Fruit fly (Drosophila melanogaster) whole organism, embryonic: Measurements from ENCODE around the gene CG34462.

Experiments
- Ada2b ChIP-seq: fragments of 200-800 bp; sonication (Bioruptor generic); IDR thresholded peaks from 2 replicates; pipeline ENCODE4 v1.3.6; 2022; ENCODE audit warnings: missing biosample characterization, missing genetic modification characterization
- Asciz ChIP-seq: fragments of 200-800 bp; sonication (Bioruptor generic); optimal IDR thresholded peaks from 2 replicates; lab custom pipeline; 2017; ENCODE audit warnings: missing biosample characterization, mild to moderate bottlenecking, missing genetic modification characterization, missing genetic modification reagents
- Bgb ChIP-seq: fragments of 200-800 bp; sonication (Bioruptor generic); IDR thresholded peaks from 2 replicates; pipeline ENCODE4 v1.3.6; 2022; ENCODE audit warnings: missing biosample characterization, missing genetic modification characterization; ENCODE audit not compliant: partially characterized antibody
- CG11093 ChIP-seq: fragments of 200-800 bp; sonication (Bioruptor generic); IDR thresholded peaks from 3 replicates; pipeline ENCODE4 v1.3.6; 2022; ENCODE audit warnings: missing biosample characterization, missing genetic modification characterization
- CG11398 ChIP-seq: fragments of 200-800 bp; sonication (Bioruptor generic); optimal IDR thresholded peaks from 2 replicates; lab custom pipeline; 2016; ENCODE audit warnings: missing biosample characterization, missing genetic modification characterization
- CG11456 ChIP-seq: fragments of 200-800 bp; sonication (Bioruptor generic); IDR thresholded peaks from 3 replicates; pipeline ENCODE4 v1.3.6; 2022; ENCODE audit warnings: missing biosample characterization, missing genetic modification characterization
- CG11695 ChIP-seq: fragments of 200-800 bp; sonication (Bioruptor generic); IDR thresholded peaks from 3 replicates; pipeline ENCODE4 v1.3.6; 2022; ENCODE audit warnings: missing biosample characterization, missing genetic modification characterization
- CG12659 ChIP-seq: fragments of 200-800 bp; sonication (Bioruptor generic); optimal IDR thresholded peaks from 3 replicates; lab custom pipeline; 2017; ENCODE audit warnings: mild to moderate bottlenecking, missing biosample characterization, missing genetic modification reagents, missing genetic modification characterization
- CG13296 ChIP-seq: fragments of 200-800 bp; sonication (Bioruptor generic); optimal IDR thresholded peaks from 3 replicates; lab custom pipeline; 2018; ENCODE audit warnings: missing biosample characterization, mild to moderate bottlenecking, missing genetic modification characterization
- CG1529 ChIP-seq: fragments of 200-800 bp; sonication (Bioruptor generic); optimal IDR thresholded peaks from 3 replicates; lab custom pipeline; 2018; ENCODE audit warnings: missing biosample characterization, missing genetic modification characterization
- CG15514 ChIP-seq: fragments of 200-800 bp; sonication (Bioruptor generic); optimal IDR thresholded peaks from 3 replicates; lab custom pipeline; 2017; ENCODE audit warnings: missing biosample characterization, missing genetic modification characterization, mild to moderate bottlenecking, moderate library complexity, missing genetic modification reagents
- CG15601 ChIP-seq: fragments of 200-800 bp; sonication (Bioruptor generic); optimal IDR thresholded peaks from 3 replicates; lab custom pipeline; 2019; ENCODE audit warnings: missing biosample characterization, mild to moderate bottlenecking, missing genetic modification characterization, moderate library complexity
- CG1603 ChIP-seq: fragments of 200-800 bp; sonication (Bioruptor generic); optimal IDR thresholded peaks from 2 replicates; lab custom pipeline; 2019; ENCODE audit warnings: missing biosample characterization, mild to moderate bottlenecking, missing genetic modification characterization, moderate library complexity
- CG31388 ChIP-seq: fragments of 200-800 bp; sonication (Bioruptor generic); optimal IDR thresholded peaks from 2 replicates; lab custom pipeline; 2016; ENCODE audit warnings: missing biosample characterization, missing genetic modification characterization
- CG33213 ChIP-seq: fragments of 200-800 bp; sonication (Bioruptor generic); optimal IDR thresholded peaks from 3 replicates; lab custom pipeline; 2016; ENCODE audit warnings: missing biosample characterization, missing genetic modification characterization
- CG33557 ChIP-seq: fragments of 200-800 bp; sonication (Bioruptor generic); optimal IDR thresholded peaks from 2 replicates; lab custom pipeline; 2019; ENCODE audit warnings: missing biosample characterization, mild to moderate bottlenecking, missing genetic modification characterization, moderate library complexity
- CG34224 ChIP-seq: fragments of 200-800 bp; sonication (Bioruptor generic); IDR thresholded peaks from 3 replicates; pipeline ENCODE4 v1.3.6; 2022; ENCODE audit warnings: missing biosample characterization, missing genetic modification characterization; ENCODE audit not compliant: partially characterized antibody
- CG43689 ChIP-seq: fragments of 200-800 bp; sonication (Bioruptor generic); IDR thresholded peaks from 2 replicates; pipeline ENCODE4 v1.3.6; 2022; ENCODE audit warnings: missing biosample characterization, missing genetic modification characterization
- CG6272 ChIP-seq: fragments of 200-800 bp; sonication (Bioruptor generic); IDR thresholded peaks from 2 replicates; pipeline ENCODE4 v1.3.6; 2022; ENCODE audit warnings: missing biosample characterization, missing genetic modification characterization
- CG6791 ChIP-seq: fragments of 200-800 bp; sonication (Bioruptor generic); IDR thresholded peaks from 3 replicates; pipeline ENCODE4 v1.3.6; 2022; ENCODE audit warnings: missing biosample characterization, missing genetic modification characterization; ENCODE audit not compliant: partially characterized antibody
- CG7271 ChIP-seq: fragments of 200-800 bp; sonication (Bioruptor generic); optimal IDR thresholded peaks from 2 replicates; lab custom pipeline; 2018; ENCODE audit warnings: missing biosample characterization, mild to moderate bottlenecking, missing genetic modification characterization, moderate library complexity
- CG7987 ChIP-seq: fragments of 200-800 bp; sonication (Bioruptor generic); optimal IDR thresholded peaks from 2 replicates; lab custom pipeline; 2018; ENCODE audit warnings: missing biosample characterization, mild to moderate bottlenecking, missing genetic modification characterization, moderate library complexity
- CG8290 ChIP-seq, 3 experiments: fragments of 200-800 bp; sonication (Bioruptor generic); optimal IDR thresholded peaks; 2 replicates each; lab custom pipeline; 2016 to 2019; ENCODE audit warnings: missing biosample characterization in 3 of 3, missing genetic modification characterization in 3 of 3, mild to moderate bottlenecking in 2 of 3, moderate library complexity in 1 of 3
- CG8478 ChIP-seq: fragments of >200 bp; optimal IDR thresholded peaks from 2 replicates; lab custom pipeline; 2018
- CG9932 ChIP-seq: fragments of 200-800 bp; sonication (Bioruptor generic); IDR thresholded peaks from 2 replicates; pipeline ENCODE4 v1.3.6; 2022; ENCODE audit warnings: missing biosample characterization, missing genetic modification characterization
- Doc3 ChIP-seq: fragments of 200-800 bp; sonication (Bioruptor generic); IDR thresholded peaks from 3 replicates; pipeline ENCODE4 v1.3.6; 2022; ENCODE audit warnings: missing biosample characterization, missing genetic modification characterization; ENCODE audit not compliant: partially characterized antibody
- E2f1 ChIP-seq: fragments of 200-800 bp; sonication (Bioruptor generic); IDR thresholded peaks from 2 replicates; pipeline ENCODE4 v1.3.6; 2022; ENCODE audit warnings: missing biosample characterization, missing genetic modification characterization
- HLH4C ChIP-seq: fragments of 200-800 bp; sonication (Bioruptor generic); IDR thresholded peaks from 3 replicates; pipeline ENCODE4 v1.3.6; 2022; ENCODE audit warnings: missing biosample characterization, missing genetic modification characterization; ENCODE audit not compliant: partially characterized antibody
- HLHmδ ChIP-seq: fragments of 200-800 bp; sonication (Bioruptor generic); optimal IDR thresholded peaks from 2 replicates; lab custom pipeline; 2018; ENCODE audit warnings: missing biosample characterization, mild to moderate bottlenecking, missing genetic modification characterization, moderate library complexity
- MBD-R2 ChIP-seq: fragments of 200-800 bp; sonication (Bioruptor generic); IDR thresholded peaks from 2 replicates; pipeline ENCODE4 v1.3.6; 2022; ENCODE audit warnings: missing biosample characterization, missing genetic modification characterization
- Myb ChIP-seq: fragments of 200-800 bp; sonication (Bioruptor generic); optimal IDR thresholded peaks from 2 replicates; lab custom pipeline; 2016; ENCODE audit warnings: missing biosample characterization, missing genetic modification characterization
- Rx ChIP-seq: fragments of 200-800 bp; sonication (Bioruptor generic); IDR thresholded peaks from 2 replicates; pipeline ENCODE4 v1.3.6; 2022; ENCODE audit warnings: missing biosample characterization, missing genetic modification characterization
- YL-1 ChIP-seq: fragments of 200-800 bp; sonication (Bioruptor generic); optimal IDR thresholded peaks from 3 replicates; lab custom pipeline; 2017; ENCODE audit warnings: missing biosample characterization, mild to moderate bottlenecking, missing genetic modification characterization
- abd-A ChIP-seq: fragments of 200-800 bp; sonication (Bioruptor generic); optimal IDR thresholded peaks from 3 replicates; lab custom pipeline; 2019; ENCODE audit warnings: missing biosample characterization, mild to moderate bottlenecking, missing genetic modification characterization, moderate library complexity
- br ChIP-seq: fragments of >200 bp; optimal IDR thresholded peaks from 2 replicates; lab custom pipeline; 2017
- cad ChIP-seq: fragments of >200 bp; optimal IDR thresholded peaks from 2 replicates; lab custom pipeline; 2017; ENCODE audit warnings: missing biosample characterization, missing genetic modification characterization
- cato ChIP-seq: fragments of 200-800 bp; sonication (Bioruptor generic); optimal IDR thresholded peaks from 2 replicates; lab custom pipeline; 2016; ENCODE audit warnings: missing biosample characterization, missing genetic modification characterization, borderline replicate concordance
- dmrt99B ChIP-seq: fragments of 200-800 bp; sonication (Bioruptor generic); optimal IDR thresholded peaks from 2 replicates; lab custom pipeline; 2018; ENCODE audit warnings: missing biosample characterization, mild to moderate bottlenecking, missing genetic modification characterization, moderate library complexity
- gfzf ChIP-seq: fragments of 200-800 bp; sonication (Bioruptor generic); optimal IDR thresholded peaks from 2 replicates; lab custom pipeline; 2016; ENCODE audit warnings: missing biosample characterization, mild to moderate bottlenecking, missing genetic modification characterization, moderate library complexity
- kay ChIP-seq: fragments of 200-800 bp; sonication (Bioruptor generic); optimal IDR thresholded peaks from 2 replicates; lab custom pipeline; 2016; ENCODE audit warnings: missing biosample characterization, missing genetic modification characterization
- lab ChIP-seq: fragments of 200-800 bp; sonication (Bioruptor generic); optimal IDR thresholded peaks from 3 replicates; lab custom pipeline; 2017; ENCODE audit warnings: missing biosample characterization, missing genetic modification characterization, mild to moderate bottlenecking, moderate library complexity, missing genetic modification reagents
- lbe ChIP-seq: fragments of 200-800 bp; sonication (Bioruptor generic); optimal IDR thresholded peaks from 2 replicates; lab custom pipeline; 2016; ENCODE audit warnings: missing biosample characterization, mild to moderate bottlenecking, missing genetic modification characterization
- mld ChIP-seq: fragments of 200-800 bp; sonication (Bioruptor generic); IDR thresholded peaks from 3 replicates; pipeline ENCODE4 v1.3.6; 2022; ENCODE audit warnings: missing biosample characterization, missing genetic modification characterization; ENCODE audit not compliant: partially characterized antibody
- ro ChIP-seq: fragments of 200-800 bp; sonication (Bioruptor generic); IDR thresholded peaks from 2 replicates; pipeline ENCODE4 v1.3.6; 2022; ENCODE audit warnings: missing biosample characterization, missing genetic modification characterization
- sens ChIP-seq: fragments of 200-800 bp; sonication (Bioruptor generic); peaks from one replicate; lab custom pipeline; 2016; ENCODE audit warnings: missing biosample characterization, missing genetic modification characterization
- sna ChIP-seq: fragments of 200-800 bp; sonication (Bioruptor generic); IDR thresholded peaks from 2 replicates; pipeline ENCODE4 v1.3.6; 2022; ENCODE audit warnings: missing biosample characterization, missing genetic modification characterization; ENCODE audit not compliant: partially characterized antibody
- sqz ChIP-seq: fragments of 200-800 bp; sonication (Bioruptor generic); optimal IDR thresholded peaks from 3 replicates; lab custom pipeline; 2018; ENCODE audit warnings: missing biosample characterization, mild to moderate bottlenecking, missing genetic modification characterization
- tap ChIP-seq: fragments of 200-800 bp; optimal IDR thresholded peaks from 3 replicates; lab custom pipeline; 2019; ENCODE audit warnings: missing biosample characterization, mild to moderate bottlenecking, missing genetic modification characterization, moderate library complexity
- tin ChIP-seq: fragments of 200-800 bp; sonication (Bioruptor generic); optimal IDR thresholded peaks from 3 replicates; lab custom pipeline; 2016; ENCODE audit warnings: missing biosample characterization, missing genetic modification characterization
- zen ChIP-seq: fragments of 200-800 bp; sonication (Bioruptor generic); optimal IDR thresholded peaks from 3 replicates; lab custom pipeline; 2018; ENCODE audit warnings: missing biosample characterization, mild to moderate bottlenecking, missing genetic modification characterization, moderate library complexity

CG34462 gene

dm6 chr3L:8338921-8339320, 10.5 kb downstream of the CG34462 start, which contains the start of gene Pex2 (continued):
- no peak for TF ChIP-seq HLHmδ (GFP tag; lab: Kevin White, UChicago)
- peak; percentile 1 for TF ChIP-seq tap (tag; lab: Kevin White, UChicago)
- no peak for TF ChIP-seq Rx (GFP tag; lab: Robert Waterston, UW)
- peak; percentile 13 for TF ChIP-seq CG33213 (GFP tag; lab: Kevin White, UChicago)
- no peak for TF ChIP-seq CG11093
- TF ChIP-seq CG1603 (tag; lab: Kevin White, UChicago), result peak; percentile 58
- TF ChIP-seq cad (GFP tag; lab: Kevin White, UChicago), result no peak
- no peak for TF ChIP-seq zen (tag; lab: Kevin White, UChicago)
- TF ChIP-seq CG1529, result no peak
- peak; percentile 78 for TF ChIP-seq sens
- TF ChIP-seq YL-1, result peak; percentile 9
- no peak for TF ChIP-seq sqz (GFP tag; lab: Kevin White, UChicago)
- TF ChIP-seq Bgb (GFP tag; lab: Robert Waterston, UW), result peak; percentile 28; the same call in 1 of the 2 replicates
- no peak for TF ChIP-seq CG11695 (GFP tag; lab: Robert Waterston, UW)
- TF ChIP-seq CG43689 (GFP tag; lab: Robert Waterston, UW), result no peak
- TF ChIP-seq CG6791 (GFP tag; lab: Robert Waterston, UW), result 0 out of 3 replicates have a peak, but pooled peaks have one; percentile 56
- TF ChIP-seq CG12659 (GFP tag; lab: Kevin White, UChicago), result peak; percentile 52
- no peak for TF ChIP-seq br
- TF ChIP-seq CG15514 (GFP tag; lab: Kevin White, UChicago), result peak; percentile 38
- peak; percentile 42 for TF ChIP-seq CG13296 (GFP tag; lab: Kevin White, UChicago)
- no peak for TF ChIP-seq CG7271 (tag; lab: Kevin White, UChicago)
- TF ChIP-seq CG33557 (GFP tag; lab: Kevin White, UChicago), result no peak
- peak; percentile 2 for TF ChIP-seq CG8290 (GFP tag; optimal IDR thresholded peaks at IDR 0.05; lab: Kevin White, UChicago)
- no peak for TF ChIP-seq CG8290 (tag; optimal IDR thresholded peaks at IDR 0.05; lab: Kevin White, UChicago)
- no peak for TF ChIP-seq CG11456
- TF ChIP-seq CG6272, result no peak
- TF ChIP-seq CG11398 (GFP tag; lab: Kevin White, UChicago), result no peak
- TF ChIP-seq abd-A (tag; lab: Kevin White, UChicago), result no peak
- peak; percentile 34; the same call in 1 of the 3 replicates for TF ChIP-seq CG34224
- peak; percentile 22; the same call in 1 of the 2 replicates for TF ChIP-seq CG9932
- no peak for TF ChIP-seq CG8478
- TF ChIP-seq CG31388, result no peak
- peak; percentile 27 for TF ChIP-seq Myb (GFP tag; lab: Kevin White, UChicago)
- TF ChIP-seq lab (GFP tag; lab: Kevin White, UChicago), result peak; percentile 30
- no peak for TF ChIP-seq CG7987 (GFP tag; lab: Kevin White, UChicago)
- no peak for TF ChIP-seq ro (GFP tag; lab: Robert Waterston, UW)
- no peak for TF ChIP-seq tin
- TF ChIP-seq dmrt99B (tag; lab: Kevin White, UChicago), result no peak
- TF ChIP-seq MBD-R2, result peak; percentile 39; the same call in 1 of the 2 replicates
- peak; percentile 34; the same call in 1 of the 2 replicates for TF ChIP-seq sna (GFP tag; lab: Robert Waterston, UW)
- peak; percentile 21 for TF ChIP-seq CG15601 (tag; lab: Kevin White, UChicago)
- peak; percentile 41 for TF ChIP-seq lbe
- no peak for TF ChIP-seq mld
- no peak for TF ChIP-seq Asciz (GFP tag; lab: Kevin White, UChicago)
- peak; percentile 8 for TF ChIP-seq gfzf (GFP tag; lab: Kevin White, UChicago)
- TF ChIP-seq cato, result no peak
- TF ChIP-seq HLH4C, result peak; percentile 37; the same call in 1 of the 3 replicates
- TF ChIP-seq Doc3 (GFP tag; lab: Robert Waterston, UW), result 0 out of 3 replicates have a peak, but pooled peaks have one; percentile 21
- TF ChIP-seq Ada2b, result no peak
- no peak for TF ChIP-seq kay (GFP tag; lab: Kevin White, UChicago)
- no peak for TF ChIP-seq E2f1 (GFP tag; lab: Robert Waterston, UW)
